Worm (Caenorhabditis elegans) whole organism, L3 larva: ENCODE data around the gene pcn-1.

ENCODE experiments used
- ZK546.5 ChIP-seq: sonication (generic microtip); optimal IDR thresholded peaks from 2 replicates; lab custom pipeline; 2017; ENCODE audit warnings: missing biosample characterization, missing genetic modification characterization
- daf-12 ChIP-seq: fragments of 150-350 bp; optimal IDR thresholded peaks from 2 replicates; lab custom pipeline; 2014; ENCODE audit warnings: missing biosample characterization, missing genetic modification reagents, missing genetic modification characterization
- egl-5 ChIP-seq: fragments of 150-350 bp; optimal IDR thresholded peaks from 2 replicates; lab custom pipeline; 2017; ENCODE audit warnings: missing biosample characterization, missing genetic modification reagents, missing genetic modification characterization, inconsistent platforms
- elt-2 ChIP-seq: sonication (generic microtip); optimal IDR thresholded peaks from 2 replicates; lab custom pipeline; 2016; ENCODE audit warnings: missing genetic modification reagents, mild to moderate bottlenecking, missing genetic modification characterization, missing compliant biosample characterization
- lin-15B ChIP-seq: fragments of 150-350 bp; optimal IDR thresholded peaks from 2 replicates; lab custom pipeline; 2014; ENCODE audit warnings: missing biosample characterization, missing genetic modification characterization
- mdl-1 ChIP-seq: fragments of 150-350 bp; optimal IDR thresholded peaks from 2 replicates; lab custom pipeline; 2014; ENCODE audit warnings: missing biosample characterization, missing genetic modification characterization
- nhr-23 ChIP-seq: fragments of 150-350 bp; optimal IDR thresholded peaks from 2 replicates; lab custom pipeline; 2014; ENCODE audit warnings: missing biosample characterization, missing genetic modification reagents, missing genetic modification characterization
- nhr-76 ChIP-seq: fragments of 150-350 bp; sonication (generic microtip); optimal IDR thresholded peaks from 5 replicates; lab custom pipeline; 2014; ENCODE audit warnings: missing biosample characterization, missing genetic modification characterization
- nhr-77 ChIP-seq: fragments of 150-350 bp; optimal IDR thresholded peaks from 2 replicates; lab custom pipeline; 2014; ENCODE audit warnings: missing biosample characterization, missing genetic modification characterization
- sea-2 ChIP-seq: fragments of 150-350 bp; sonication (generic microtip); optimal IDR thresholded peaks from 4 replicates; lab custom pipeline; 2014; ENCODE audit warnings: missing biosample characterization, missing genetic modification reagents, missing genetic modification characterization
- zag-1 ChIP-seq: fragments of 150-350 bp; optimal IDR thresholded peaks from 2 replicates; lab custom pipeline; 2014; ENCODE audit warnings: missing biosample characterization, missing genetic modification characterization
- ztf-4 ChIP-seq: fragments of 150-350 bp; optimal IDR thresholded peaks from 2 replicates; lab custom pipeline; 2014; ENCODE audit warnings: missing biosample characterization, missing genetic modification characterization

- TF ChIP-seq egl-5 (tag; lab: Kevin White, UChicago) (no peak), lin-15B (tag; lab: Kevin White, UChicago) (no peak), nhr-77 (tag; lab: Kevin White, UChicago) (no peak), ztf-4 (tag; lab: Kevin White, UChicago) (no peak), sea-2 (GFP tag; lab: Kevin White, UChicago) (no peak), zag-1 (tag; lab: Kevin White, UChicago) (no peak), elt-2 (tag; lab: Kevin White, UChicago) (no peak), nhr-23 (tag; lab: Kevin White, UChicago) (no peak), ZK546.5 (tag; lab: Kevin White, UChicago) (no peak), daf-12 (tag; lab: Kevin White, UChicago) (no peak), nhr-76 (no peak), mdl-1 (tag; lab: Kevin White, UChicago) (no peak)
Measured at ce11 chrIV:4013621-4014020, 35.6 kb downstream of the pcn-1 start.
